Worm (Caenorhabditis elegans) whole organism, L1 larva: Measurements from ENCODE around the gene B0507.8.

Experiments used
- C34B4.2 ChIP-seq: sonication (generic microtip); optimal IDR thresholded peaks from 2 replicates; lab custom pipeline; 2017; ENCODE audit warnings: mild to moderate bottlenecking, missing genetic modification characterization, missing compliant biosample characterization
- Y116A8C.19 ChIP-seq: sonication (generic microtip); optimal IDR thresholded peaks from 2 replicates; lab custom pipeline; 2016; ENCODE audit warnings: missing compliant biosample characterization, missing genetic modification characterization, borderline replicate concordance
- alr-1 ChIP-seq: fragments of 200-800 bp; sonication (Bioruptor generic); optimal IDR thresholded peaks from 2 replicates; lab custom pipeline; 2018; ENCODE audit warnings: borderline replicate concordance, mild to moderate bottlenecking, missing genetic modification characterization, missing compliant biosample characterization
- aly-2 ChIP-seq: fragments of 150-350 bp; optimal IDR thresholded peaks from 2 replicates; lab custom pipeline; 2014; ENCODE audit warnings: missing biosample characterization, missing genetic modification characterization
- ama-1 ChIP-seq: fragments of 150-350 bp; optimal IDR thresholded peaks from 2 replicates; lab custom pipeline; 2014
- ceh-88 ChIP-seq: fragments of 200-800 bp; sonication (Bioruptor generic); IDR thresholded peaks from 2 replicates; pipeline ENCODE4 v1.3.6; 2022; ENCODE audit warnings: missing genetic modification characterization, missing compliant biosample characterization
- ceh-90 ChIP-seq: sonication (generic microtip); optimal IDR thresholded peaks from 2 replicates; lab custom pipeline; 2016; ENCODE audit warnings: missing genetic modification characterization, missing compliant biosample characterization
- ces-1 ChIP-seq: fragments of 150-350 bp; optimal IDR thresholded peaks from 2 replicates; lab custom pipeline; 2014; ENCODE audit warnings: missing biosample characterization, missing genetic modification reagents, missing genetic modification characterization
- dpl-1 ChIP-seq, 3 experiments: fragments of 150-350 bp in 2 of 3; sonication (generic microtip) in 1 of 3; optimal IDR thresholded peaks; 2 replicates each; lab custom pipeline; 2014 to 2017; ENCODE audit warnings: missing biosample characterization in 3 of 3, missing genetic modification characterization in 3 of 3, missing genetic modification reagents in 3 of 3
- dsc-1 ChIP-seq: sonication (generic microtip); optimal IDR thresholded peaks from 2 replicates; lab custom pipeline; 2016; ENCODE audit warnings: mild to moderate bottlenecking, missing genetic modification characterization, missing compliant biosample characterization
- efl-1 ChIP-seq, 4 experiments: fragments of 150-350 bp; optimal IDR thresholded peaks in 3 of 4; peaks in 1 of 4; 1 replicate in 1 of 4; 2 replicates in 3 of 4; lab custom pipeline; 2014; ENCODE audit warnings: missing biosample characterization in 2 of 4, missing genetic modification characterization in 2 of 4, missing genetic modification reagents in 2 of 4
- efl-3 ChIP-seq: fragments of 200-800 bp; sonication (Bioruptor generic); optimal IDR thresholded peaks from 2 replicates; lab custom pipeline; 2018; ENCODE audit warnings: mild to moderate bottlenecking, missing genetic modification characterization, missing compliant biosample characterization
- egl-27 ChIP-seq, 2 experiments: fragments of 150-350 bp in 1 of 2; sonication (generic microtip); optimal IDR thresholded peaks; 3 replicates each; lab custom pipeline; 2017 to 2018; ENCODE audit warnings: missing biosample characterization in 2 of 2, missing genetic modification characterization in 2 of 2, missing genetic modification reagents in 2 of 2
- elt-2 ChIP-seq: sonication (generic microtip); optimal IDR thresholded peaks from 2 replicates; lab custom pipeline; 2016; ENCODE audit warnings: missing genetic modification characterization, mild to moderate bottlenecking, inconsistent platforms, missing compliant biosample characterization, missing genetic modification reagents
- ets-5 ChIP-seq: fragments of 200-800 bp; sonication (Bioruptor generic); IDR thresholded peaks from 2 replicates; pipeline ENCODE4 v1.3.6; 2022; ENCODE audit warnings: missing genetic modification characterization, missing compliant biosample characterization
- fkh-4 ChIP-seq: sonication (generic microtip); optimal IDR thresholded peaks from 2 replicates; lab custom pipeline; 2016; ENCODE audit warnings: missing compliant biosample characterization, missing genetic modification characterization, borderline replicate concordance
- grh-1 ChIP-seq: fragments of 200-800 bp; sonication (Bioruptor generic); IDR thresholded peaks from 2 replicates; pipeline ENCODE4 v1.3.6; 2022; ENCODE audit warnings: missing genetic modification reagents, missing genetic modification characterization, missing compliant biosample characterization
- hlh-17 ChIP-seq: fragments of 200-800 bp; sonication (Bioruptor generic); optimal IDR thresholded peaks from 2 replicates; lab custom pipeline; 2018; ENCODE audit warnings: missing genetic modification characterization, mild to moderate bottlenecking, missing compliant biosample characterization, moderate library complexity, borderline replicate concordance
- hlh-4 ChIP-seq: sonication (generic microtip); optimal IDR thresholded peaks from 2 replicates; lab custom pipeline; 2016; ENCODE audit warnings: mild to moderate bottlenecking, missing genetic modification characterization, missing compliant biosample characterization
- hpl-2 ChIP-seq: fragments of 150-350 bp; optimal IDR thresholded peaks from 2 replicates; lab custom pipeline; 2014; ENCODE audit warnings: missing biosample characterization, missing genetic modification reagents, missing genetic modification characterization
- irx-1 ChIP-seq: sonication (generic microtip); optimal IDR thresholded peaks from 2 replicates; lab custom pipeline; 2016; ENCODE audit warnings: missing genetic modification characterization, missing compliant biosample characterization
- lin-39 ChIP-seq: fragments of 150-350 bp; optimal IDR thresholded peaks from 2 replicates; lab custom pipeline; 2014; ENCODE audit warnings: missing biosample characterization, missing genetic modification reagents, missing genetic modification characterization
- mef-2 ChIP-seq: fragments of 150-350 bp; optimal IDR thresholded peaks from 2 replicates; lab custom pipeline; 2014; ENCODE audit warnings: missing biosample characterization, missing genetic modification characterization
- nhr-12 ChIP-seq: sonication (generic microtip); optimal IDR thresholded peaks from 2 replicates; lab custom pipeline; 2017; ENCODE audit warnings: missing biosample characterization, missing genetic modification characterization
- nhr-19 ChIP-seq: fragments of 200-800 bp; sonication (Bioruptor generic); conservative IDR thresholded peaks from 2 replicates; pipeline ENCODE4 v1.3.6; 2022; ENCODE audit warnings: missing genetic modification characterization, missing compliant biosample characterization
- nhr-28 ChIP-seq: fragments of 150-350 bp; optimal IDR thresholded peaks from 2 replicates; lab custom pipeline; 2014; ENCODE audit warnings: missing biosample characterization, missing genetic modification characterization
- nhr-47 ChIP-seq: sonication (generic microtip); optimal IDR thresholded peaks from 2 replicates; lab custom pipeline; 2016; ENCODE audit warnings: mild to moderate bottlenecking, missing genetic modification characterization, moderate library complexity, missing compliant biosample characterization
- nhr-76 ChIP-seq: sonication (generic microtip); optimal IDR thresholded peaks from 2 replicates; lab custom pipeline; 2017; ENCODE audit warnings: missing biosample characterization, missing genetic modification characterization
- nhr-84 ChIP-seq: sonication (generic microtip); optimal IDR thresholded peaks from 2 replicates; lab custom pipeline; 2017; ENCODE audit warnings: missing biosample characterization, missing genetic modification characterization
- pax-3 ChIP-seq: fragments of 200-800 bp; sonication (Bioruptor generic); optimal IDR thresholded peaks from 2 replicates; lab custom pipeline; 2018; ENCODE audit warnings: mild to moderate bottlenecking, missing genetic modification characterization, moderate library complexity, missing compliant biosample characterization
- pqm-1 ChIP-seq: sonication (generic microtip); optimal IDR thresholded peaks from 3 replicates; lab custom pipeline; 2017; ENCODE audit warnings: missing biosample characterization, missing genetic modification characterization
- snu-23 ChIP-seq: sonication (generic microtip); optimal IDR thresholded peaks from 2 replicates; lab custom pipeline; 2016; ENCODE audit warnings: missing genetic modification characterization, missing compliant biosample characterization
- sup-37 ChIP-seq: fragments of 200-800 bp; sonication (Bioruptor generic); optimal IDR thresholded peaks from 2 replicates; lab custom pipeline; 2018; ENCODE audit warnings: mild to moderate bottlenecking, missing genetic modification characterization, missing compliant biosample characterization
- swsn-7 ChIP-seq: sonication (generic microtip); optimal IDR thresholded peaks from 2 replicates; lab custom pipeline; 2016; ENCODE audit warnings: missing genetic modification characterization, missing compliant biosample characterization
- unc-130 ChIP-seq: fragments of 150-350 bp; optimal IDR thresholded peaks from 2 replicates; lab custom pipeline; 2017; ENCODE audit warnings: missing biosample characterization, missing genetic modification characterization, inconsistent platforms
- unc-30 ChIP-seq: sonication (generic microtip); optimal IDR thresholded peaks from 2 replicates; lab custom pipeline; 2017; ENCODE audit warnings: missing biosample characterization, missing genetic modification characterization
- unc-86 ChIP-seq: sonication (generic microtip); optimal IDR thresholded peaks from 2 replicates; lab custom pipeline; 2016; ENCODE audit warnings: missing genetic modification characterization, missing compliant biosample characterization
- zag-1 ChIP-seq: fragments of 150-350 bp; optimal IDR thresholded peaks from 2 replicates; lab custom pipeline; 2014; ENCODE audit warnings: missing biosample characterization, missing genetic modification characterization
- zip-4 ChIP-seq: fragments of 200-800 bp; sonication (Bioruptor generic); optimal IDR thresholded peaks from 2 replicates; lab custom pipeline; 2018; ENCODE audit warnings: mild to moderate bottlenecking, missing genetic modification characterization, moderate library complexity, missing compliant biosample characterization
- ztf-11 ChIP-seq, 2 experiments: sonication (generic microtip); optimal IDR thresholded peaks; 2 replicates each; lab custom pipeline; 2016 to 2017; ENCODE audit warnings: missing genetic modification characterization in 2 of 2, missing biosample characterization in 1 of 2, missing compliant biosample characterization in 1 of 2

The B0507.8 gene

ce11 chrV:8767493-8767892 is 4.7 kb upstream of the B0507.8 start:
- TF ChIP-seq elt-2 (peak; percentile 91), alr-1 (tag; lab: Kevin White, UChicago) (no peak), mef-2 (tag; lab: Kevin White, UChicago) (no peak)

- TF ChIP-seq efl-1 (optimal IDR thresholded peaks at IDR 0.05; lab: Kevin White, UChicago) (no peak), efl-1 (GFP tag; optimal IDR thresholded peaks at IDR 0.05 in 1 of 2; lab: Kevin White, UChicago) (peak in 1 of 2 experiments; percentile 7), grh-1 (GFP tag; lab: Robert Waterston, UW) (no peak), unc-86 (tag; lab: Kevin White, UChicago) (peak; percentile 49)
These were observed 4.3 kb upstream of the B0507.8 start for ce11 chrV:8767041-8767440.

- TF ChIP-seq nhr-12 (tag; lab: Kevin White, UChicago) = no peak
- no peak for TF ChIP-seq hpl-2 (GFP tag; lab: Kevin White, UChicago)
- TF ChIP-seq aly-2 (tag; lab: Kevin White, UChicago) = no peak
- no peak for TF ChIP-seq zag-1 (tag; lab: Kevin White, UChicago)
- no peak for TF ChIP-seq mef-2 (tag; lab: Kevin White, UChicago)
- TF ChIP-seq dpl-1 (GFP tag; optimal IDR thresholded peaks at IDR 0.05; lab: Kevin White, UChicago) = no peak
- no peak for TF ChIP-seq unc-30 (tag; lab: Kevin White, UChicago)
- TF ChIP-seq ces-1 (GFP tag; lab: Kevin White, UChicago) = no peak
- TF ChIP-seq ets-5 (GFP tag; lab: Robert Waterston, UW) = no peak
- TF ChIP-seq pax-3 (tag; lab: Kevin White, UChicago) = no peak
- no peak for TF ChIP-seq lin-39
- no peak for TF ChIP-seq ama-1
- TF ChIP-seq, all 84 proteins: peak for 0
These were observed 3.2 kb upstream of the B0507.8 start, which contains the start of gene B0507.9 for ce11 chrV:8765938-8766337. B0507.9 (minus strand) TSS chrV:8766038.

- TF ChIP-seq efl-1 (optimal IDR thresholded peaks at IDR 0.05; lab: Kevin White, UChicago) (no peak), efl-1 (GFP tag; optimal IDR thresholded peaks at IDR 0.05 in 1 of 2; lab: Kevin White, UChicago) (no peak), nhr-47 (tag; lab: Kevin White, UChicago) (no peak), nhr-19 (no peak), unc-130 (tag; lab: Kevin White, UChicago) (no peak), elt-2 (no peak), Y116A8C.19 (tag; lab: Kevin White, UChicago) (no peak), swsn-7 (tag; lab: Kevin White, UChicago) (no peak), fkh-4 (no peak), snu-23 (no peak), dpl-1 (GFP tag; optimal IDR thresholded peaks at IDR 0.05; lab: Kevin White, UChicago) (no peak), unc-86 (tag; lab: Kevin White, UChicago) (no peak), dsc-1 (tag; lab: Kevin White, UChicago) (no peak), nhr-12 (tag; lab: Kevin White, UChicago) (no peak)
These were observed 2.3 kb downstream of the B0507.8 start, which contains the start of gene ddn-1 for ce11 chrV:8760416-8760815. ddn-1 (minus strand) TSS chrV:8760516.

DNA sequence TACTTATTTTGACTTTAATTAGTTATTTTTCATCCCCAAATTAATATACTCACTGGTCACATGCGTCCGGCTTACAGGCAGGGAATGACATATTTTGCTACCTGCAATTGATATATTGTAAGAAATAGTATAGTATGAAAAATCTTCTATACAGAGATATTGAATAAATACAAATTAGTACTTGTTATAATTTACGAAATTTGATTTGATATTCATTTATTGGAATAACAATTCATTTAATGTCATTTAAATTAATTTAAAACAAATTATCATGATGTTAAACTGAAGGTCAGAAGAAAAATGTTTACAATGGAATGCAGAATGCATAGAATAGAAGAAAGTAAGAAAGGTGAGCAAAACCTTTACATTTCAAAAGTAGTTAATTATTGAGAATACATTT is 4.1 kb downstream of the B0507.8 start, which contains the start of gene B0507.7:
B0507.7 (minus strand) TSS at position 101 of the 400 bp plus-strand sequence.
- no peak for TF ChIP-seq sup-37 (GFP tag; lab: Kevin White, UChicago)
- no peak for TF ChIP-seq ztf-11 (tag; optimal IDR thresholded peaks at IDR 0.05; lab: Kevin White, UChicago)
- peak in 1 of 2 experiments; percentile 39 for TF ChIP-seq efl-1 (optimal IDR thresholded peaks at IDR 0.05; lab: Kevin White, UChicago)
- no peak for TF ChIP-seq efl-1 (GFP tag; optimal IDR thresholded peaks at IDR 0.05 in 1 of 2; lab: Kevin White, UChicago)
- TF ChIP-seq efl-3 = no peak
- TF ChIP-seq alr-1 (tag; lab: Kevin White, UChicago) = no peak

- no peak for TF ChIP-seq unc-30 (tag; lab: Kevin White, UChicago)
- no peak for TF ChIP-seq ceh-90
- TF ChIP-seq ets-5 (GFP tag; lab: Robert Waterston, UW) = no peak
- no peak for TF ChIP-seq egl-27 (tag; optimal IDR thresholded peaks at IDR 0.05; lab: Kevin White, UChicago)
- TF ChIP-seq hlh-17 (GFP tag; lab: Kevin White, UChicago) = no peak
- no peak for TF ChIP-seq aly-2 (tag; lab: Kevin White, UChicago)
- TF ChIP-seq nhr-76 (tag; lab: Kevin White, UChicago) = no peak
- no peak for TF ChIP-seq nhr-28 (tag; lab: Kevin White, UChicago)
- TF ChIP-seq zip-4 (GFP tag; lab: Kevin White, UChicago) = no peak
- no peak for TF ChIP-seq pqm-1
- TF ChIP-seq ceh-88 (GFP tag; lab: Robert Waterston, UW) = no peak
- TF ChIP-seq C34B4.2 = no peak
- TF ChIP-seq nhr-19 = no peak
- TF ChIP-seq fkh-4 = no peak
- no peak for TF ChIP-seq hlh-4 (tag; lab: Kevin White, UChicago)
- no peak for TF ChIP-seq irx-1 (tag; lab: Kevin White, UChicago)
- TF ChIP-seq grh-1 (GFP tag; lab: Robert Waterston, UW) = no peak
- TF ChIP-seq nhr-84 = no peak
- no peak for TF ChIP-seq unc-86 (tag; lab: Kevin White, UChicago)
These were observed 8.1 kb downstream of the B0507.8 start, which contains the start of gene B0507.4 for ce11 chrV:8754670-8755069. B0507.4 (plus strand) TSS chrV:8754970.
